Fruit fly (Drosophila melanogaster): ENCODE measurements around the gene CG12983.

CG12983 gene

DNA sequence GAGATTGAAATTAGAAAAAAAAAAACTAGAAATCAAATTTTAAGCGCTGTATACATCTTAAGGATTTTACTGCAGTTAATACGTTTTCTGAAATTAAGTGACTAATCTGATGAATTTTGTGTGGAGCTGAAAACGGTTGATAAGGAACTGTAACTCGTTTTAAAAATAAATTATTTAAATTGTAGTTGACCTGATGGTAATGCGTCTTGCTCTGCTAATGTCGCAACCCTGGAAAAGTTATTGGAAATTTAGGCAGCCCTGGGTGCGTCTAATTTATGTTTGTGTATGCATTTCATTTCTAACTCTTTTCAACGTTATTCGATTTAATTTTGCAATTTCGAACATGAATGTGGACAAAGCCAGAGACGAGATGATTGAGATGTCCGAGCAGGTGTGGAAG lies 24.8 kb upstream of the CG12983 start, which contains the start of gene CG12984:
CG12984 (plus strand) TSS at position 301 of the 400 bp plus-strand sequence.
- TF ChIP-seq Hmr (GFP tag; optimal IDR thresholded peaks at IDR 0.05) (no peak), dpn (GFP tag; optimal IDR thresholded peaks at IDR 0.05) (no peak), CG3163 (GFP tag; optimal IDR thresholded peaks at IDR 0.05) (no peak), Adf1 (GFP tag; IDR thresholded peaks at IDR 0.05) (no peak), Atf-2 (GFP tag; optimal IDR thresholded peaks at IDR 0.05) (no peak), CG16813 (GFP tag; IDR thresholded peaks at IDR 0.05; ENCODE audit: partially characterized antibody) (no peak), D19A (tag; optimal IDR thresholded peaks at IDR 0.05) (no peak), CG31365 (tag; optimal IDR thresholded peaks at IDR 0.05) (no peak), stwl (tag; optimal IDR thresholded peaks at IDR 0.05) (peak; percentile 32), CG8089 (GFP tag; optimal IDR thresholded peaks at IDR 0.05) (no peak), CG6272 (GFP tag; IDR thresholded peaks at IDR 0.05) (no peak), lab (GFP tag; optimal IDR thresholded peaks at IDR 0.05) (no peak), bsh (GFP tag; optimal IDR thresholded peaks at IDR 0.05) (no peak), sens (GFP tag) (peak; percentile 70), Ssrp (tag; optimal IDR thresholded peaks at IDR 0.05) (no peak), Dll (GFP tag; IDR thresholded peaks at IDR 0.05; ENCODE audit: partially characterized antibody) (no peak), nerfin-2 (GFP tag; IDR thresholded peaks at IDR 0.05; ENCODE audit: partially characterized antibody) (no peak), CG5180 (GFP tag; optimal IDR thresholded peaks at IDR 0.05) (no peak), bbx (GFP tag; IDR thresholded peaks at IDR 0.05; ENCODE audit: partially characterized antibody) (0 out of 2 replicates have a peak, but pooled peaks have one; percentile 15), pb (GFP tag; optimal IDR thresholded peaks at IDR 0.05) (no peak), bigmax (GFP tag; optimal IDR thresholded peaks at IDR 0.05) (no peak)

DNA sequence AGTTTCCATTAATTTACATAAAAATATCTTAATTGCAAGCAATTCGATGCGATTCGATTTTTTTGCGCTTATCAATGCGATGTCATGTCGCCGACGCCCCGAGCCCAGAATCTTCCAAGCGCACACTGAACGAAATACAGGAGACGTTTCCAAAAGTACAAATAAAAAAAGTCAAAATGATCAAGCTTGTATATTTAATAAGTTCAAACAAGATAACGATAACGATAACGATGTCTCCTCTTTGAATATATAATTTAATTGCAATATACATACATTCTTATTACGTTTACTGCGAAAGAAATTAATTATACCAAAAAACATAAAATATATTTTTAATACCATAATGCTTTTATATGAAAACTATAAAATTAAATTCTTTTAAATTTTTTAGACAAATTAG lies 23.7 kb upstream of the CG12983 start:
- TF ChIP-seq nom (GFP tag; optimal IDR thresholded peaks at IDR 0.05) (peak; percentile 0), Elba2 (GFP tag; optimal IDR thresholded peaks at IDR 0.05) (no peak), bcd (GFP tag; optimal IDR thresholded peaks at IDR 0.05) (no peak), trh (GFP tag; optimal IDR thresholded peaks at IDR 0.05) (no peak), dmrt11E (tag; optimal IDR thresholded peaks at IDR 0.05) (no peak)

DNA sequence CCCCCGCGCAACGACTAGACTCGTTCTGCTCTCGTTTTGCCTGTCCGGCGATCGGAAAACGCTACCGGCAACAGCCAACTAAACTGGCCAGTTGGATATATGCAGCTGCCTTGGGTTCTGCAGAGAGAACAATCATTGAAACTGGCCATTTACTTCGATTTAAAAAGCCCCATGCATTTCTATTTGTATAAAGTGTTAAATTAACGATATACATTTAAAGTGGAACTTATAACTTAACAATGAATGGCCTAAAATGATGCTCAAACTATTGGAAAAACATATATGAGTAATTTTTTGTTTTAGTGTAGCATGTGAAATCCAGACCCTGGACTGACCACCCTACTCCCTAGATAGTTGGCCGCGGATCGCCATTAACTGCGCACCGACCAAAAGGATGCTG lies 22.3 kb upstream of the CG12983 start:
- TF ChIP-seq Ets65A (GFP tag) = peak; percentile 12
- peak; percentile 62 for TF ChIP-seq Drgx (GFP tag; IDR thresholded peaks at IDR 0.05)
- peak; percentile 10 for TF ChIP-seq sens (GFP tag)
- peak; percentile 51 for TF ChIP-seq nom (GFP tag; optimal IDR thresholded peaks at IDR 0.05)
- no peak for TF ChIP-seq BEAF-32 (GFP tag; optimal IDR thresholded peaks at IDR 0.05)
- no peak for TF ChIP-seq gcm2 (GFP tag; optimal IDR thresholded peaks at IDR 0.05)
- peak in 1 of 2 experiments; percentile 81 for TF ChIP-seq bsh (GFP tag; optimal IDR thresholded peaks at IDR 0.05)

DNA sequence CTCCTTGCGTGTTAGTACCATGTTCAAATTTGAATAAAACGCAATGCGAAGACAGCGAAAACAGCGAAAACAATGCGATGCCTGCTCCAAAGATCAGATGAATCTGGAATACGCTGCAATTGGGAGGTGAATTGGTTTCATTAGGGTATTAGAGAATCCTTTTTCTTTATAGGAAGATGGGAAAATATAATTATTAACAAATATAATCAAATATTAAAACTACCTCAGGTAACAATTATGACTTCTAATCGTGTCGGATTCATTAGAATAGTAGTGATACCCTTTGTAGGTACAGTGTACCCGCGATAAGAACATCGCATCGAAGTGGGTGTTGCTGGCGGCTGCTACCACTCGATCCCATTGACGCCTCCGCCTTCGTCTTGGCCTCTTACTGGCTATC lies 21.3 kb upstream of the CG12983 start:
- no peak for TF ChIP-seq dan (GFP tag; IDR thresholded peaks at IDR 0.05)
- no peak for TF ChIP-seq CG11504 (tag; optimal IDR thresholded peaks at IDR 0.05)
- no peak for TF ChIP-seq nmo (GFP tag; optimal IDR thresholded peaks at IDR 0.05)
- TF ChIP-seq dysf (GFP tag; IDR thresholded peaks at IDR 0.05) = no peak
- no peak for TF ChIP-seq chm (GFP tag; IDR thresholded peaks at IDR 0.05)
- no peak for TF ChIP-seq CG10959 (GFP tag; IDR thresholded peaks at IDR 0.05)
- TF ChIP-seq CTCF (GFP tag; optimal IDR thresholded peaks at IDR 0.05) = no peak
- no peak for TF ChIP-seq Sry-δ (GFP tag; optimal IDR thresholded peaks at IDR 0.05)
- TF ChIP-seq bsh (GFP tag; optimal IDR thresholded peaks at IDR 0.05) = peak in 1 of 2 experiments; percentile 2
- peak; percentile 34; the same call in 1 of the 2 replicates for TF ChIP-seq Drgx (GFP tag; IDR thresholded peaks at IDR 0.05)
- no peak for TF ChIP-seq zen (tag; optimal IDR thresholded peaks at IDR 0.05)
- TF ChIP-seq hb (GFP tag; IDR thresholded peaks at IDR 0.05; ENCODE audit: partially characterized antibody) = 0 out of 3 replicates have a peak, but pooled peaks have one; percentile 1
